Worm (Caenorhabditis elegans) whole organism, early embryonic: ENCODE results near the gene clec-9.

Experiments
- B0310.2 ChIP-seq: sonication (generic microtip); optimal IDR thresholded peaks from 2 replicates; lab custom pipeline; 2016; ENCODE audit warnings: mild to moderate bottlenecking, missing genetic modification characterization, missing compliant biosample characterization
- F13C5.2 ChIP-seq: sonication (generic microtip); optimal IDR thresholded peaks from 2 replicates; lab custom pipeline; 2017; ENCODE audit warnings: mild to moderate bottlenecking, missing genetic modification characterization, inconsistent platforms, missing compliant biosample characterization
- aly-1 ChIP-seq: sonication (generic microtip); optimal IDR thresholded peaks from 2 replicates; lab custom pipeline; 2016; ENCODE audit warnings: missing genetic modification characterization, missing compliant biosample characterization
- ama-1 ChIP-seq: fragments of 150-350 bp; optimal IDR thresholded peaks from 2 replicates; lab custom pipeline; 2014
- ceh-13 ChIP-seq: fragments of 200-800 bp; sonication (Bioruptor generic); optimal IDR thresholded peaks from 2 replicates; lab custom pipeline; 2018; ENCODE audit warnings: mild to moderate bottlenecking, missing genetic modification characterization, missing compliant biosample characterization
- ceh-36 ChIP-seq: sonication (generic microtip); optimal IDR thresholded peaks from 2 replicates; lab custom pipeline; 2016; ENCODE audit warnings: missing genetic modification characterization, inconsistent platforms, missing compliant biosample characterization
- ets-7 ChIP-seq: sonication (generic microtip); optimal IDR thresholded peaks from 2 replicates; lab custom pipeline; 2016; ENCODE audit warnings: missing genotype, missing genetic modification characterization, missing compliant biosample characterization
- flt-1 ChIP-seq: fragments of 200-800 bp; sonication (Bioruptor generic); IDR thresholded peaks from 2 replicates; pipeline ENCODE4 v1.3.6; 2022; ENCODE audit warnings: missing genetic modification characterization, missing compliant biosample characterization
- hmbx-1 ChIP-seq: sonication (generic microtip); optimal IDR thresholded peaks from 2 replicates; lab custom pipeline; 2016; ENCODE audit warnings: mild to moderate bottlenecking, missing genetic modification characterization, missing compliant biosample characterization
- hmg-4 ChIP-seq: fragments of 200-800 bp; sonication (Bioruptor generic); optimal IDR thresholded peaks from 2 replicates; lab custom pipeline; 2018; ENCODE audit warnings: mild to moderate bottlenecking, missing genetic modification characterization, missing compliant biosample characterization
- hnd-1 ChIP-seq: sonication (generic microtip); optimal IDR thresholded peaks from 2 replicates; lab custom pipeline; 2016; ENCODE audit warnings: missing genetic modification characterization, missing compliant biosample characterization
- pes-1 ChIP-seq: fragments of 200-800 bp; sonication (Bioruptor generic); IDR thresholded peaks from 2 replicates; pipeline ENCODE4 v1.3.6; 2022; ENCODE audit warnings: missing genetic modification reagents, missing genetic modification characterization, missing compliant biosample characterization
- scrt-1 ChIP-seq: fragments of 200-800 bp; sonication (Bioruptor generic); IDR thresholded peaks from 2 replicates; pipeline ENCODE4 v1.3.6; 2022; ENCODE audit warnings: missing genetic modification characterization, missing compliant biosample characterization
- sea-1 ChIP-seq: fragments of 200-800 bp; sonication (Bioruptor generic); conservative IDR thresholded peaks from 2 replicates; pipeline ENCODE4 v1.3.6; 2022; ENCODE audit warnings: missing genetic modification characterization, missing compliant biosample characterization
- tbx-11 ChIP-seq: fragments of 200-800 bp; sonication (Bioruptor generic); IDR thresholded peaks from 2 replicates; pipeline ENCODE4 v1.3.6; 2022; ENCODE audit warnings: missing genetic modification characterization, missing compliant biosample characterization
- tbx-37 ChIP-seq: fragments of 200-800 bp; sonication (Bioruptor generic); conservative IDR thresholded peaks from 2 replicates; pipeline ENCODE4 v1.3.6; 2022; ENCODE audit warnings: missing genetic modification reagents, missing genetic modification characterization, missing compliant biosample characterization
- tra-4 ChIP-seq: sonication (generic microtip); optimal IDR thresholded peaks from 2 replicates; lab custom pipeline; 2017; ENCODE audit warnings: missing genetic modification characterization, missing compliant biosample characterization

clec-9 gene

DNA sequence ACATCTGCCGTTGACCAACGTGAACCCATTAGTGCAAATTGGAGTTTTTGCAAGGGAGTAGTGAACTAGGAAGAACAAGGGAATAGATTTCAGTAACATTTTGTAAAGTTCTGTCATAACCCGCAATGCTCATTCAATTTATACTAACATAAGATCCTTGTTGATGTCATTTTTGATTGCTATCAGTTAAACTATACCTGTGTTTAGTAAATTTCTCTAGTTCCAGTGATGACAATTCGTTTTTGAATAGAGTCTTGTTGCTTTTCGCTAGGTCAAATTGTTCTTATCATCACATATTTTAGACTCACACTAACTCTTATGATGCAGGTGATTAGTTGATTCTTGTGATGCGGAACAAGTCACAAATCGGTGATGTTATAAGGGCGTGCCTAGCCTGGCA lies at the start of gene clec-9:
Gene clec-9, minus strand, starts transcription at position 101 of the 400 bp plus-strand sequence.
- TF ChIP-seq sea-1 (GFP tag; lab: Robert Waterston, UW), result no peak
- no peak for TF ChIP-seq hnd-1 (tag; lab: Kevin White, UChicago)
- TF ChIP-seq B0310.2 (tag; lab: Kevin White, UChicago), result no peak
- no peak for TF ChIP-seq scrt-1 (GFP tag; lab: Robert Waterston, UW)
- no peak for TF ChIP-seq ets-7
- no peak for TF ChIP-seq ama-1 (lab: Kevin White, UChicago)
- TF ChIP-seq flt-1 (GFP tag; lab: Robert Waterston, UW), result no peak
- no peak for TF ChIP-seq tbx-37 (GFP tag; lab: Robert Waterston, UW)
- TF ChIP-seq aly-1 (tag; lab: Kevin White, UChicago), result no peak
- TF ChIP-seq tra-4, result no peak
- no peak for TF ChIP-seq F13C5.2 (tag; lab: Kevin White, UChicago)
- TF ChIP-seq tbx-11, result no peak
- TF ChIP-seq ceh-13 (GFP tag; lab: Kevin White, UChicago), result no peak
- TF ChIP-seq hmbx-1 (tag; lab: Kevin White, UChicago), result no peak
- no peak for TF ChIP-seq ceh-36
- no peak for TF ChIP-seq pes-1 (GFP tag; lab: Robert Waterston, UW)
- TF ChIP-seq hmg-4 (GFP tag; lab: Kevin White, UChicago), result no peak

DNA sequence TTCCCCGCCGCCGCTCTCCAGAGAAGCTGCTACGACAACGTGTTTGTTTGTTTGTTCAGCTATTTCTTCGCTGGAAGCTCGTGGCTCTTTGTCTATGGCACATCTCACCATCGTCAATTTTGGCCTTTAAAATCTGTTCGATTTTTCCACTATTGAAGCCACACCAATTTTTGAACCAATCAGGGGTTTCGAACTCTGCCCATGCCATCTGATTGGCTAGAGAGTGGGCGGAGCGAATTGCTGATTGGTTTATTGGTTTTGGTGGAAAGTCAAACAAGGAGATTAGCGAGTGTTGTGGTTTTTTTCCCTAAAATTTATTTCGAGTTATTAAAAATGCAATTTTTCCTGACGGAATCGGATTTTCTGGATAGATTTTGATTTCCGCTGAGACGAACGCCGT lies 49.7 kb upstream of the clec-9 start:
- TF ChIP-seq F13C5.2 (tag; lab: Kevin White, UChicago) (no peak), flt-1 (GFP tag; lab: Robert Waterston, UW) (no peak)

DNA sequence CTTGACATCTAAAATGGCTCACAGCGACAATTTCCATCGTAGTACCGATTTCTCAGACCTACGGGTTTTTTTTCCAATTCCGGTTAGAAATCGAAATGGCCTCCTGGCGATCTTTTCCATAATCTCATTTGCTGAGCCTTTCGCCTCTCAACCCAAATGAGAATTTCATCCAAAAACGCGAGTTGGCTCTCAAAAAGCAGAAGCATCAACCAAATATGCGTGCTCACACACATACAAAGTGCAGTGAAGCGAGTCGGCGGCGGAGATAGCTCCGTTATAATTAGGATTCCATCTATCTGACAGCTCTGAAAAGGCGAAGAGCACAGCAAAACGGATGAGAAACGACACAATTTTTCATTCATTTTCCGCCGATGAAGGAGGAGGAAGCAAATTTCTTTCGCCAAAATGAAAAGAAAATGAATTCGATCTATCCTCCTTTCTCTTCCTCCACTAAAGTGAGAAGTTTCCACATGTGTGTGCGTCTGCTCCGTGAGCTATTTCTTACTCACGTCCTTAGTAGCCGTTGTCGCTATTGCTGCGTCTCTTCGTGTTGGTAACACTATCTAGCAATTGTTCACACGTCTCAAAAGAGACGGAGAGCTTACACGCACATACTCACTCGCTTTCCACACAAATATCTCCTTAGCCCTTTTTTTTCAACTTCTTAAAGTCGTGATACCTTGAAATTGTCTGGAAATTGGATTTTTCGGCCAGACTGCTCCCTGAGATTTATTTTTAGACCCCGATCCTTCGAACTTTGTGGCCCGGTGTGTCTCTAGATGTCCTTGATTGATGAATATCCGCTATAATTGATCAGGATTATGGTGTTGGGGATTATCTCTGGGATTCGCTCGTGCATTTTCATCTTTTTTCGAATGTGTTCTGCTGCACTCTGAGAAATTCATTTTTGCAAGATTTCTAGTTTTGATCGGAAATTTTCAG lies 45.9 kb upstream of the clec-9 start:
- no peak for TF ChIP-seq tbx-37 (GFP tag; lab: Robert Waterston, UW)
- no peak for TF ChIP-seq tra-4
- TF ChIP-seq ceh-36, result no peak
- TF ChIP-seq tbx-11, result no peak
- no peak for TF ChIP-seq B0310.2 (tag; lab: Kevin White, UChicago)
- no peak for TF ChIP-seq hmg-4 (GFP tag; lab: Kevin White, UChicago)
- TF ChIP-seq hnd-1 (tag; lab: Kevin White, UChicago), result no peak
- TF ChIP-seq ets-7, result no peak
- no peak for TF ChIP-seq F13C5.2 (tag; lab: Kevin White, UChicago)
- TF ChIP-seq scrt-1 (GFP tag; lab: Robert Waterston, UW), result no peak

DNA sequence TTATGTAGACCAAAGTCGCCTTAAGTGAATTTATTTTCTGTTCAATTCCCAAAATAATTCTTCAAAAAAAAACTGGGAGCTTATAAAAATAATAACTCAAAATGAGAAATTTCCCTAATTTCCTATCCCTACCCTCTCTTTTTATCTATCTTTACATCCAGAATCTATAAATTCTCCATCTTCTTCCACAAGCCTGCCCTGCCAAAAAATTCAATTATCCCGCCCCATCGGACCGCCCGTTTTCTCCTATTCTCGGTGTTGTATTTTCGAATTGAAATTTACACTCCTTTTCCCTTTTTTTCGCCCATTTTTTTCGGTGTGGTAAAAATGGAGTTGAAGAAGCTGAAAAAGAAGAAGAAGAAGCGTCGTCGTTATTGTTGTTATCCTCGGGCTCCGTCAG lies 43.0 kb upstream of the clec-9 start:
- TF ChIP-seq ama-1 (lab: Kevin White, UChicago) (no peak), scrt-1 (GFP tag; lab: Robert Waterston, UW) (no peak), sea-1 (GFP tag; lab: Robert Waterston, UW) (no peak)

DNA sequence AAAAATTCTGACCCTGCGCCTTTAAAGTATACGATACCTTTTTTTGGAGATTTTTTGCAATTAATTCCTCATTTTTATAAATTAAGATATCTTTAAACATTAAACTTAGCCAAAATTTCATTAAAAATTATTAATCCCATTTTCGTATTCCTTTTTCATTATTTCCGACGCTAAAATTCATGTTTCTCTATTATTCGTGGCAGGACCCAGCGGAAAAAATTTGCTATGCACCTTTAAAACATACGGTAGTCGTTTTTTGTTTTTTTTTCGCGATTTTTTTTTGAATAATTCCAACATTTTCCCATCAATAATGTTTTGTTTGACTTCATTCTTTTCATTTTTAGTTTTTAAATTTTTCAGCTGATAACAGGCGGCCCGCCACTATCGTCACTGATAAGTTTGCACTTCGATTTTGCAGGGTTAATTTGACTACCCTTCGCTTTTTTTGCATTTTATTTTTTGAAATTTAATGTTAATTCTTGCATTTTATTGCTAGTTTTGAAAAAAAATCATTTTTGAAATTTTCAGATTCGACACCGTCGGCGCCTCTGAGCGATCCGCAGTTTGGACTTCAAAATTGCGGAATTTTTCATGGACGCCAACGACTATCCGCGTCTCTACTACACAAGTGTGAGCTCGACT lies 40.7 kb upstream of the clec-9 start, which contains the start of gene dkf-2:
Gene dkf-2, plus strand, starts transcription at position 592 of the 642 bp plus-strand sequence.
- TF ChIP-seq scrt-1 (GFP tag; lab: Robert Waterston, UW), result no peak
- no peak for TF ChIP-seq F13C5.2 (tag; lab: Kevin White, UChicago)

DNA sequence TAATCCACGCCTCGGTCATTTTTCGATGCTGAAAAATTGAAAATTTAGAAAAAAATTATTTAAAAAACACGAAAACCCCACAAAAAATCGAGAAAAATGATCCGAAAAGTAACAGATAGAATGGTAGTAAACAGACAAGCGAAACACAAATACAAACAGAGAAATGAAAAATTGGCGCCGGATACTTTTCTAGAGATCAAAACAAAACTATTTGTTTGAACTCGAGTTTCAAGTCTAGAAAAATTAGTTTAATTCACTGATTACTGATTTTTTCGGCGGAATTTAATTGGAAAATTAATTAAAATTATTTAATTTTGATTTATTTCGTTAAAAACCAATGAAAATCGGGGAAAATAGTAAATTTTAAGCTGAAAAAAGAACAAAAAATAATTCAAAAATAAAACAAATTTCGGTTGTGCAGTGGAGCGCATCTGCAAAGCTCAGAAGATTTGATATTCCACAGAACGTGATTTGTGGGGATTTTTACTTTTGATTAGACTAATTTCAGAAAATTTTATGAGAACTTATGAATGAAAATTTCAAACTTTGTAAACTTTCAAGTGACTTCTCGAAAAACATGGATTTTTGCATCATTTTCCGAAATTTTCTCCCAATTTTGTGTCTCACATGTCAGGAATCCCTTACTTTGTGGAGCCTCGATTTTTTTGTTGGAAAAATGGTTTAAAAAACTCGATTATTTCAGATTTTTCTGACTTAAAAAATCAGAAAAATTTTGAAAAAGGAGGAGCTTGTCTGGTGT lies 40.0 kb upstream of the clec-9 start, which contains the start of gene gyg-2:
Gene gyg-2, minus strand, starts transcription at position 28 of the 760 bp plus-strand sequence.
- no peak for TF ChIP-seq F13C5.2 (tag; lab: Kevin White, UChicago)
- no peak for TF ChIP-seq hnd-1 (tag; lab: Kevin White, UChicago)
- no peak for TF ChIP-seq sea-1 (GFP tag; lab: Robert Waterston, UW)
- no peak for TF ChIP-seq tbx-11
- TF ChIP-seq flt-1 (GFP tag; lab: Robert Waterston, UW), result no peak
- TF ChIP-seq hmg-4 (GFP tag; lab: Kevin White, UChicago), result no peak
- no peak for TF ChIP-seq ama-1 (lab: Kevin White, UChicago)
- no peak for TF ChIP-seq ceh-36
- no peak for TF ChIP-seq hmbx-1 (tag; lab: Kevin White, UChicago)
- no peak for TF ChIP-seq ets-7
- TF ChIP-seq pes-1 (GFP tag; lab: Robert Waterston, UW), result no peak
- TF ChIP-seq tra-4, result no peak
- no peak for TF ChIP-seq aly-1 (tag; lab: Kevin White, UChicago)
- TF ChIP-seq scrt-1 (GFP tag; lab: Robert Waterston, UW), result no peak
- no peak for TF ChIP-seq tbx-37 (GFP tag; lab: Robert Waterston, UW)
- TF ChIP-seq B0310.2 (tag; lab: Kevin White, UChicago), result no peak
- TF ChIP-seq ceh-13 (GFP tag; lab: Kevin White, UChicago), result no peak

DNA sequence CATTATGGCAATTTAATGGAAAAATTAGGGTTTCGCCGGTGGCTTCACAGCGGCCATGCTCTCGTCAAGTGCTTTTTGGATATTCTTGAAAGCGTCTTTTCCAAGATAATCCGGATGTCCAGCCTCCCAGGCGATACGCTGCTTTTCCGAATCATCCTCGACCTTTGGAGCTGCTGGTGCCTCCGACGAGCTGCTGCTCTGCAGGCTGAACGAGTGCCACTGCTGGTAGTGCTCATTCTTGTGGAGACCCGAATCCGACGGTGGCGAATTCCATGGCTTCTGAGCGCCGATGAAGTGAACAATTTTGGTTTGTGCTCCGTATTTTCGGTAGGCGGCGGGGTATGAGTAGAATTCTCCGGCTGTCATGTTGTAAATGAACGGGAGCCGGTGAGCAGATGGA lies 38.8 kb upstream of the clec-9 start:
- TF ChIP-seq aly-1 (tag; lab: Kevin White, UChicago) (no peak), B0310.2 (tag; lab: Kevin White, UChicago) (no peak), hnd-1 (tag; lab: Kevin White, UChicago) (no peak), pes-1 (GFP tag; lab: Robert Waterston, UW) (no peak), sea-1 (GFP tag; lab: Robert Waterston, UW) (no peak), hmbx-1 (tag; lab: Kevin White, UChicago) (no peak), F13C5.2 (tag; lab: Kevin White, UChicago) (no peak), scrt-1 (GFP tag; lab: Robert Waterston, UW) (no peak), ceh-13 (GFP tag; lab: Kevin White, UChicago) (no peak), tbx-37 (GFP tag; lab: Robert Waterston, UW) (no peak), tra-4 (no peak), ets-7 (no peak), tbx-11 (no peak), hmg-4 (GFP tag; lab: Kevin White, UChicago) (no peak), ama-1 (lab: Kevin White, UChicago) (no peak), ceh-36 (no peak)
